Worm (Caenorhabditis elegans) whole organism, early embryonic: Measurements from ENCODE around the gene C18D11.9.

Experiments
- B0310.2 ChIP-seq: sonication (generic microtip); optimal IDR thresholded peaks from 2 replicates; lab custom pipeline; 2016; ENCODE audit warnings: mild to moderate bottlenecking, missing genetic modification characterization, missing compliant biosample characterization
- F13C5.2 ChIP-seq: sonication (generic microtip); optimal IDR thresholded peaks from 2 replicates; lab custom pipeline; 2017; ENCODE audit warnings: mild to moderate bottlenecking, missing genetic modification characterization, inconsistent platforms, missing compliant biosample characterization
- aly-1 ChIP-seq: sonication (generic microtip); optimal IDR thresholded peaks from 2 replicates; lab custom pipeline; 2016; ENCODE audit warnings: missing genetic modification characterization, missing compliant biosample characterization
- ama-1 ChIP-seq: fragments of 150-350 bp; optimal IDR thresholded peaks from 2 replicates; lab custom pipeline; 2014
- ceh-13 ChIP-seq: fragments of 200-800 bp; sonication (Bioruptor generic); optimal IDR thresholded peaks from 2 replicates; lab custom pipeline; 2018; ENCODE audit warnings: mild to moderate bottlenecking, missing genetic modification characterization, missing compliant biosample characterization
- ceh-36 ChIP-seq: sonication (generic microtip); optimal IDR thresholded peaks from 2 replicates; lab custom pipeline; 2016; ENCODE audit warnings: missing genetic modification characterization, inconsistent platforms, missing compliant biosample characterization
- ets-7 ChIP-seq: sonication (generic microtip); optimal IDR thresholded peaks from 2 replicates; lab custom pipeline; 2016; ENCODE audit warnings: missing genotype, missing genetic modification characterization, missing compliant biosample characterization
- flt-1 ChIP-seq: fragments of 200-800 bp; sonication (Bioruptor generic); IDR thresholded peaks from 2 replicates; pipeline ENCODE4 v1.3.6; 2022; ENCODE audit warnings: missing genetic modification characterization, missing compliant biosample characterization
- hmbx-1 ChIP-seq: sonication (generic microtip); optimal IDR thresholded peaks from 2 replicates; lab custom pipeline; 2016; ENCODE audit warnings: mild to moderate bottlenecking, missing genetic modification characterization, missing compliant biosample characterization
- hmg-4 ChIP-seq: fragments of 200-800 bp; sonication (Bioruptor generic); optimal IDR thresholded peaks from 2 replicates; lab custom pipeline; 2018; ENCODE audit warnings: mild to moderate bottlenecking, missing genetic modification characterization, missing compliant biosample characterization
- hnd-1 ChIP-seq: sonication (generic microtip); optimal IDR thresholded peaks from 2 replicates; lab custom pipeline; 2016; ENCODE audit warnings: missing genetic modification characterization, missing compliant biosample characterization
- pes-1 ChIP-seq: fragments of 200-800 bp; sonication (Bioruptor generic); IDR thresholded peaks from 2 replicates; pipeline ENCODE4 v1.3.6; 2022; ENCODE audit warnings: missing genetic modification reagents, missing genetic modification characterization, missing compliant biosample characterization
- scrt-1 ChIP-seq: fragments of 200-800 bp; sonication (Bioruptor generic); IDR thresholded peaks from 2 replicates; pipeline ENCODE4 v1.3.6; 2022; ENCODE audit warnings: missing genetic modification characterization, missing compliant biosample characterization
- sea-1 ChIP-seq: fragments of 200-800 bp; sonication (Bioruptor generic); conservative IDR thresholded peaks from 2 replicates; pipeline ENCODE4 v1.3.6; 2022; ENCODE audit warnings: missing genetic modification characterization, missing compliant biosample characterization
- tbx-11 ChIP-seq: fragments of 200-800 bp; sonication (Bioruptor generic); IDR thresholded peaks from 2 replicates; pipeline ENCODE4 v1.3.6; 2022; ENCODE audit warnings: missing genetic modification characterization, missing compliant biosample characterization
- tbx-37 ChIP-seq: fragments of 200-800 bp; sonication (Bioruptor generic); conservative IDR thresholded peaks from 2 replicates; pipeline ENCODE4 v1.3.6; 2022; ENCODE audit warnings: missing genetic modification reagents, missing genetic modification characterization, missing compliant biosample characterization
- tra-4 ChIP-seq: sonication (generic microtip); optimal IDR thresholded peaks from 2 replicates; lab custom pipeline; 2017; ENCODE audit warnings: missing genetic modification characterization, missing compliant biosample characterization

C18D11.9 gene

ce11 chrIII:11811839-11812238 lies 2.9 kb downstream of the C18D11.9 start:
- TF ChIP-seq B0310.2 (tag; lab: Kevin White, UChicago): no peak
- no peak for TF ChIP-seq ceh-36 (tag; lab: Kevin White, UChicago)

- no peak for TF ChIP-seq B0310.2 (tag; lab: Kevin White, UChicago)
- TF ChIP-seq flt-1 (GFP tag; lab: Robert Waterston, UW): no peak
- no peak for TF ChIP-seq pes-1 (GFP tag; lab: Robert Waterston, UW)
- TF ChIP-seq ceh-13 (GFP tag; lab: Kevin White, UChicago): no peak
- TF ChIP-seq ceh-36 (tag; lab: Kevin White, UChicago): no peak
- no peak for TF ChIP-seq aly-1 (tag; lab: Kevin White, UChicago)
- TF ChIP-seq sea-1 (GFP tag; lab: Robert Waterston, UW): no peak
- no peak for TF ChIP-seq hmg-4 (GFP tag; lab: Kevin White, UChicago)
Measured at ce11 chrIII:11814653-11815052, 5.7 kb downstream of the C18D11.9 start.

ce11 chrIII:11816523-11817003 lies 7.6 kb downstream of the C18D11.9 start, which contains the start of gene C18D11.1:
C18D11.1 (plus strand) TSS chrIII:11816573.
- TF ChIP-seq ets-7 (no peak), tra-4 (tag; lab: Kevin White, UChicago) (no peak), tbx-11 (GFP tag; lab: Robert Waterston, UW) (no peak), tbx-37 (GFP tag; lab: Robert Waterston, UW) (no peak), B0310.2 (tag; lab: Kevin White, UChicago) (no peak), flt-1 (GFP tag; lab: Robert Waterston, UW) (no peak), pes-1 (GFP tag; lab: Robert Waterston, UW) (no peak), hnd-1 (tag; lab: Kevin White, UChicago) (no peak), hmbx-1 (tag; lab: Kevin White, UChicago) (no peak), F13C5.2 (tag; lab: Kevin White, UChicago) (no peak)

- TF ChIP-seq hmg-4 (GFP tag; lab: Kevin White, UChicago) (no peak), pes-1 (GFP tag; lab: Robert Waterston, UW) (no peak), scrt-1 (GFP tag; lab: Robert Waterston, UW) (no peak), ama-1 (lab: Kevin White, UChicago) (no peak), F13C5.2 (tag; lab: Kevin White, UChicago) (no peak), ceh-36 (tag; lab: Kevin White, UChicago) (no peak), aly-1 (tag; lab: Kevin White, UChicago) (no peak), ceh-13 (GFP tag; lab: Kevin White, UChicago) (no peak), tbx-11 (GFP tag; lab: Robert Waterston, UW) (no peak), flt-1 (GFP tag; lab: Robert Waterston, UW) (no peak), hnd-1 (tag; lab: Kevin White, UChicago) (no peak), sea-1 (GFP tag; lab: Robert Waterston, UW) (no peak), B0310.2 (tag; lab: Kevin White, UChicago) (no peak), ets-7 (no peak), tbx-37 (GFP tag; lab: Robert Waterston, UW) (no peak), hmbx-1 (tag; lab: Kevin White, UChicago) (no peak), tra-4 (tag; lab: Kevin White, UChicago) (no peak)
Measured at ce11 chrIII:11817865-11818264, 8.9 kb downstream of the C18D11.9 start.

ce11 chrIII:11822407-11822806 lies 13.5 kb downstream of the C18D11.9 start, which contains the start of gene maa-1:
maa-1 (minus strand) TSS chrIII:11822526.
- no peak for TF ChIP-seq ama-1 (lab: Kevin White, UChicago)
- TF ChIP-seq aly-1 (tag; lab: Kevin White, UChicago): no peak
- no peak for TF ChIP-seq hmbx-1 (tag; lab: Kevin White, UChicago)
- TF ChIP-seq flt-1 (GFP tag; lab: Robert Waterston, UW): no peak
- no peak for TF ChIP-seq scrt-1 (GFP tag; lab: Robert Waterston, UW)
- TF ChIP-seq pes-1 (GFP tag; lab: Robert Waterston, UW): no peak
- no peak for TF ChIP-seq hnd-1 (tag; lab: Kevin White, UChicago)
- no peak for TF ChIP-seq ets-7
- no peak for TF ChIP-seq F13C5.2 (tag; lab: Kevin White, UChicago)
- no peak for TF ChIP-seq tbx-37 (GFP tag; lab: Robert Waterston, UW)
- no peak for TF ChIP-seq tbx-11 (GFP tag; lab: Robert Waterston, UW)
- no peak for TF ChIP-seq ceh-13 (GFP tag; lab: Kevin White, UChicago)
- no peak for TF ChIP-seq tra-4 (tag; lab: Kevin White, UChicago)
- no peak for TF ChIP-seq sea-1 (GFP tag; lab: Robert Waterston, UW)

- no peak for TF ChIP-seq tbx-37 (GFP tag; lab: Robert Waterston, UW)
- no peak for TF ChIP-seq hnd-1 (tag; lab: Kevin White, UChicago)
- no peak for TF ChIP-seq tra-4 (tag; lab: Kevin White, UChicago)
- no peak for TF ChIP-seq pes-1 (GFP tag; lab: Robert Waterston, UW)
- TF ChIP-seq F13C5.2 (tag; lab: Kevin White, UChicago): peak; percentile 64
- no peak for TF ChIP-seq scrt-1 (GFP tag; lab: Robert Waterston, UW)
Measured at ce11 chrIII:11823260-11823659, 14.3 kb downstream of the C18D11.9 start, which contains the start of gene C18D11.3. C18D11.3 (plus strand) TSS chrIII:11823448.

- TF ChIP-seq hmg-4 (GFP tag; lab: Kevin White, UChicago) (no peak), scrt-1 (GFP tag; lab: Robert Waterston, UW) (no peak), pes-1 (GFP tag; lab: Robert Waterston, UW) (no peak), tra-4 (tag; lab: Kevin White, UChicago) (no peak), tbx-37 (GFP tag; lab: Robert Waterston, UW) (no peak), aly-1 (tag; lab: Kevin White, UChicago) (no peak), B0310.2 (tag; lab: Kevin White, UChicago) (no peak), ama-1 (lab: Kevin White, UChicago) (no peak), ceh-36 (tag; lab: Kevin White, UChicago) (no peak), hnd-1 (tag; lab: Kevin White, UChicago) (no peak), F13C5.2 (tag; lab: Kevin White, UChicago) (no peak), ets-7 (no peak), hmbx-1 (tag; lab: Kevin White, UChicago) (no peak), ceh-13 (GFP tag; lab: Kevin White, UChicago) (no peak), flt-1 (GFP tag; lab: Robert Waterston, UW) (no peak), sea-1 (GFP tag; lab: Robert Waterston, UW) (no peak), tbx-11 (GFP tag; lab: Robert Waterston, UW) (no peak)
Measured at ce11 chrIII:11824088-11824487, 15.2 kb downstream of the C18D11.9 start.
